Worm (Caenorhabditis elegans) whole organism, young adult: Measurements from ENCODE around the gene idpc-3.

Experiments
- K11D2.4 ChIP-seq: fragments of 200-800 bp; sonication (Bioruptor generic); IDR thresholded peaks from 2 replicates; pipeline ENCODE4 v1.3.6; 2022; ENCODE audit warnings: missing genetic modification reagents, missing genetic modification characterization, missing compliant biosample characterization
- cebp-2 ChIP-seq: fragments of 200-800 bp; sonication (Bioruptor generic); IDR thresholded peaks from 2 replicates; pipeline ENCODE4 v1.3.6; 2022; ENCODE audit warnings: missing genetic modification characterization, missing compliant biosample characterization
- lin-54 ChIP-seq: fragments of 200-800 bp; sonication (Bioruptor generic); optimal IDR thresholded peaks from 2 replicates; lab custom pipeline; 2018; ENCODE audit warnings: mild to moderate bottlenecking, missing genetic modification characterization, missing compliant biosample characterization
- madf-10 ChIP-seq: sonication (generic microtip); optimal IDR thresholded peaks from 2 replicates; lab custom pipeline; 2016; ENCODE audit warnings: mild to moderate bottlenecking, missing genetic modification characterization, missing compliant biosample characterization
- pha-4 ChIP-seq: fragments of 150-350 bp; sonication (generic microtip); optimal IDR thresholded peaks from 2 replicates; lab custom pipeline; 2014; ENCODE audit warnings: missing biosample characterization, missing genetic modification reagents, missing genetic modification characterization
- snpc-1.3 ChIP-seq: sonication (generic microtip); optimal IDR thresholded peaks from 2 replicates; lab custom pipeline; 2017; ENCODE audit warnings: missing genetic modification characterization, mild to moderate bottlenecking, missing compliant biosample characterization, antibody characterized with exemption, moderate library complexity, missing genotype, missing genetic modification reagents; ENCODE audit not compliant: insufficient read depth
- snpc-4 ChIP-seq, 5 experiments: fragments of 150-350 bp in 1 of 5; sonication (generic microtip) in 4 of 5; optimal IDR thresholded peaks; 2 replicates each; lab custom pipeline; 2014 to 2018; ENCODE audit warnings: missing genetic modification characterization in 5 of 5, missing biosample characterization in 3 of 5, antibody characterized with exemption in 2 of 5, mild to moderate bottlenecking in 2 of 5, missing compliant biosample characterization in 2 of 5, missing genotype in 2 of 5, moderate library complexity in 2 of 5, missing genetic modification reagents in 1 of 5
- ztf-26 ChIP-seq: sonication (generic microtip); optimal IDR thresholded peaks from 2 replicates; lab custom pipeline; 2017; ENCODE audit warnings: missing genetic modification characterization, missing compliant biosample characterization

- no peak for TF ChIP-seq pha-4 (tag; lab: Kevin White, UChicago)
- TF ChIP-seq ztf-26 (tag; lab: Kevin White, UChicago), result no peak
- TF ChIP-seq madf-10 (tag; lab: Kevin White, UChicago), result no peak
- TF ChIP-seq snpc-1.3, result no peak
- no peak for TF ChIP-seq lin-54 (GFP tag; lab: Kevin White, UChicago)
- TF ChIP-seq snpc-4 (GFP tag; optimal IDR thresholded peaks at IDR 0.05; lab: Kevin White, UChicago), result no peak
- TF ChIP-seq snpc-4 (tag; optimal IDR thresholded peaks at IDR 0.05; lab: Kevin White, UChicago), result no peak
- TF ChIP-seq cebp-2 (GFP tag; lab: Robert Waterston, UW), result no peak
- TF ChIP-seq K11D2.4 (GFP tag; lab: Robert Waterston, UW), result no peak
Observed at ce11 chrV:9615725-9616124, 13.3 kb downstream of the idpc-3 start, which contains the start of gene pqn-63.
